Worm (Caenorhabditis elegans) whole organism, L2 larva: ENCODE results near the gene Y41E3.13.

Experiments
- C34F6.9 ChIP-seq: fragments of 150-350 bp; optimal IDR thresholded peaks from 2 replicates; lab custom pipeline; 2014; ENCODE audit warnings: missing biosample characterization, missing genetic modification characterization
- F13H6.1 ChIP-seq: sonication (generic microtip); optimal IDR thresholded peaks from 2 replicates; lab custom pipeline; 2016; ENCODE audit warnings: missing genetic modification characterization, missing compliant biosample characterization
- R02D3.7 ChIP-seq: fragments of 150-350 bp; optimal IDR thresholded peaks from 2 replicates; lab custom pipeline; 2014; ENCODE audit warnings: missing biosample characterization, missing genetic modification characterization
- Y55F3AM.14 ChIP-seq: fragments of 200-800 bp; sonication (Bioruptor generic); optimal IDR thresholded peaks from 2 replicates; lab custom pipeline; 2018; ENCODE audit warnings: mild to moderate bottlenecking, missing genetic modification characterization, missing compliant biosample characterization
- ZK546.5 ChIP-seq: sonication (generic microtip); optimal IDR thresholded peaks from 2 replicates; lab custom pipeline; 2017; ENCODE audit warnings: missing biosample characterization, missing genetic modification characterization
- alr-1 ChIP-seq: fragments of 150-350 bp; optimal IDR thresholded peaks from 2 replicates; lab custom pipeline; 2014; ENCODE audit warnings: missing biosample characterization, missing genetic modification characterization
- aly-2 ChIP-seq: fragments of 150-350 bp; optimal IDR thresholded peaks from 2 replicates; lab custom pipeline; 2014; ENCODE audit warnings: missing biosample characterization, missing genetic modification characterization
- ama-1 ChIP-seq: fragments of 150-350 bp; optimal IDR thresholded peaks from 2 replicates; lab custom pipeline; 2018; ENCODE audit warnings: inconsistent platforms
- blmp-1 ChIP-seq: sonication (generic microtip); optimal IDR thresholded peaks from 2 replicates; lab custom pipeline; 2017; ENCODE audit warnings: missing genetic modification characterization, mild to moderate bottlenecking, missing compliant biosample characterization, antibody characterized with exemption, moderate library complexity; ENCODE audit not compliant: insufficient read depth
- ceh-16 ChIP-seq: fragments of 150-350 bp; optimal IDR thresholded peaks from 2 replicates; lab custom pipeline; 2014; ENCODE audit warnings: missing biosample characterization, missing genetic modification characterization
- ceh-82 ChIP-seq: fragments of 150-350 bp; optimal IDR thresholded peaks from 2 replicates; lab custom pipeline; 2014; ENCODE audit warnings: missing biosample characterization, missing genetic modification characterization
- crh-2 ChIP-seq: sonication (generic microtip); optimal IDR thresholded peaks from 2 replicates; lab custom pipeline; 2017; ENCODE audit warnings: missing biosample characterization, missing genetic modification characterization
- dmd-4 ChIP-seq: sonication (generic microtip); optimal IDR thresholded peaks from 2 replicates; lab custom pipeline; 2017; ENCODE audit warnings: missing biosample characterization, missing genetic modification characterization
- egl-27 ChIP-seq: sonication (generic microtip); optimal IDR thresholded peaks from 3 replicates; lab custom pipeline; 2017; ENCODE audit warnings: missing biosample characterization, missing genetic modification reagents, missing genetic modification characterization
- elt-1 ChIP-seq: fragments of 150-350 bp; optimal IDR thresholded peaks from 2 replicates; lab custom pipeline; 2014; ENCODE audit warnings: missing biosample characterization, missing genetic modification characterization
- elt-3 ChIP-seq: sonication (generic microtip); optimal IDR thresholded peaks from 2 replicates; lab custom pipeline; 2017; ENCODE audit warnings: missing biosample characterization, missing genetic modification characterization
- fos-1 ChIP-seq: fragments of 150-350 bp; optimal IDR thresholded peaks from 2 replicates; lab custom pipeline; 2014; ENCODE audit warnings: missing biosample characterization, missing genetic modification characterization
- gmeb-1 ChIP-seq: fragments of 150-350 bp; optimal IDR thresholded peaks from 2 replicates; lab custom pipeline; 2014; ENCODE audit warnings: missing biosample characterization, missing genetic modification characterization
- lin-11 ChIP-seq: fragments of 150-350 bp; sonication (generic microtip); optimal IDR thresholded peaks from 2 replicates; lab custom pipeline; 2014; ENCODE audit warnings: missing biosample characterization, missing genetic modification characterization, inconsistent platforms, mixed read lengths
- lin-13 ChIP-seq: fragments of 150-350 bp; optimal IDR thresholded peaks from 2 replicates; lab custom pipeline; 2014; ENCODE audit warnings: missing biosample characterization, missing genetic modification reagents, missing genetic modification characterization
- lin-39 ChIP-seq: fragments of 150-350 bp; optimal IDR thresholded peaks from 2 replicates; lab custom pipeline; 2014; ENCODE audit warnings: missing biosample characterization, missing genetic modification reagents, missing genetic modification characterization
- lsy-2 ChIP-seq, 2 experiments: fragments of 150-350 bp in 1 of 2; sonication (generic microtip) in 1 of 2; optimal IDR thresholded peaks; 2 replicates each; lab custom pipeline; 2014 to 2017; ENCODE audit warnings: missing biosample characterization in 2 of 2, missing genetic modification characterization in 2 of 2
- mab-5 ChIP-seq: fragments of 150-350 bp; optimal IDR thresholded peaks from 2 replicates; lab custom pipeline; 2014; ENCODE audit warnings: missing biosample characterization, missing genetic modification characterization
- mbf-1 ChIP-seq: sonication (generic microtip); optimal IDR thresholded peaks from 2 replicates; lab custom pipeline; 2017; ENCODE audit warnings: missing biosample characterization, missing genetic modification characterization
- mdl-1 ChIP-seq, 2 experiments: fragments of 150-350 bp in 1 of 2; sonication (generic microtip) in 1 of 2; optimal IDR thresholded peaks; 2 replicates each; lab custom pipeline; 2017; ENCODE audit warnings: missing biosample characterization in 2 of 2, missing genetic modification characterization in 2 of 2
- nhr-10 ChIP-seq: sonication (generic microtip); optimal IDR thresholded peaks from 2 replicates; lab custom pipeline; 2017; ENCODE audit warnings: missing biosample characterization, missing genetic modification characterization
- nhr-11 ChIP-seq: fragments of 150-350 bp; optimal IDR thresholded peaks from 2 replicates; lab custom pipeline; 2014; ENCODE audit warnings: missing biosample characterization, missing genetic modification characterization
- nhr-12 ChIP-seq: fragments of 150-350 bp; optimal IDR thresholded peaks from 2 replicates; lab custom pipeline; 2014; ENCODE audit warnings: missing biosample characterization, missing genetic modification characterization
- nhr-129 ChIP-seq: fragments of 150-350 bp; optimal IDR thresholded peaks from 2 replicates; lab custom pipeline; 2014; ENCODE audit warnings: missing biosample characterization, missing genetic modification characterization
- nhr-21 ChIP-seq: fragments of 150-350 bp; optimal IDR thresholded peaks from 2 replicates; lab custom pipeline; 2014; ENCODE audit warnings: missing biosample characterization, missing genetic modification characterization
- nhr-23 ChIP-seq: fragments of 150-350 bp; optimal IDR thresholded peaks from 2 replicates; lab custom pipeline; 2014; ENCODE audit warnings: missing biosample characterization, missing genetic modification reagents, missing genetic modification characterization
- nhr-237 ChIP-seq: fragments of 150-350 bp; optimal IDR thresholded peaks from 2 replicates; lab custom pipeline; 2014; ENCODE audit warnings: missing biosample characterization, missing genetic modification characterization
- nhr-25 ChIP-seq: fragments of 150-350 bp; sonication (generic microtip); optimal IDR thresholded peaks from 3 replicates; lab custom pipeline; 2014; ENCODE audit warnings: missing biosample characterization, missing genetic modification characterization
- nhr-6 ChIP-seq: fragments of 150-350 bp; optimal IDR thresholded peaks from 2 replicates; lab custom pipeline; 2014; ENCODE audit warnings: missing biosample characterization, missing genetic modification characterization
- nhr-77 ChIP-seq: fragments of 150-350 bp; optimal IDR thresholded peaks from 2 replicates; lab custom pipeline; 2014; ENCODE audit warnings: missing biosample characterization, missing genetic modification characterization
- peb-1 ChIP-seq: fragments of 150-350 bp; optimal IDR thresholded peaks from 2 replicates; lab custom pipeline; 2014; ENCODE audit warnings: missing biosample characterization, missing genetic modification characterization
- sem-4 ChIP-seq: fragments of 150-350 bp; optimal IDR thresholded peaks from 2 replicates; lab custom pipeline; 2014; ENCODE audit warnings: missing biosample characterization, missing genetic modification reagents, missing genetic modification characterization
- skn-1 ChIP-seq: sonication (generic microtip); optimal IDR thresholded peaks from 2 replicates; lab custom pipeline; 2017; ENCODE audit warnings: missing biosample characterization, missing genetic modification characterization
- sma-3 ChIP-seq: sonication (generic microtip); optimal IDR thresholded peaks from 2 replicates; lab custom pipeline; 2016; ENCODE audit warnings: missing genetic modification reagents, missing genetic modification characterization, missing compliant biosample characterization
- sma-9 ChIP-seq, 2 experiments: fragments of 150-350 bp in 1 of 2; sonication (generic microtip) in 1 of 2; optimal IDR thresholded peaks; 2 replicates each; lab custom pipeline; 2014 to 2016; ENCODE audit warnings: missing genetic modification characterization in 2 of 2, mild to moderate bottlenecking in 1 of 2, missing biosample characterization in 1 of 2, missing compliant biosample characterization in 1 of 2, missing genetic modification reagents in 1 of 2, moderate library complexity in 1 of 2
- snpc-4 ChIP-seq: fragments of 150-350 bp; optimal IDR thresholded peaks from 2 replicates; lab custom pipeline; 2014; ENCODE audit warnings: missing biosample characterization, missing genetic modification characterization
- unc-39 ChIP-seq: fragments of 150-350 bp; optimal IDR thresholded peaks from 2 replicates; lab custom pipeline; 2014; ENCODE audit warnings: missing biosample characterization, missing genetic modification characterization
- unc-55 ChIP-seq: fragments of 150-350 bp; sonication (generic microtip); optimal IDR thresholded peaks from 3 replicates; lab custom pipeline; 2014; ENCODE audit warnings: missing biosample characterization, missing genetic modification reagents, missing genetic modification characterization
- unc-62 ChIP-seq: fragments of 150-350 bp; optimal IDR thresholded peaks from 2 replicates; lab custom pipeline; 2014; ENCODE audit warnings: missing biosample characterization, missing genetic modification reagents, missing genetic modification characterization
- zag-1 ChIP-seq: fragments of 150-350 bp; optimal IDR thresholded peaks from 2 replicates; lab custom pipeline; 2014; ENCODE audit warnings: missing biosample characterization, missing genetic modification characterization
- ztf-1 ChIP-seq: fragments of 200-800 bp; sonication (Bioruptor generic); conservative IDR thresholded peaks from 2 replicates; pipeline ENCODE4 v1.3.6; 2022; ENCODE audit warnings: missing genetic modification characterization, missing compliant biosample characterization
- ztf-11 ChIP-seq: sonication (generic microtip); optimal IDR thresholded peaks from 2 replicates; lab custom pipeline; 2017; ENCODE audit warnings: missing biosample characterization, missing genetic modification characterization
- ztf-4 ChIP-seq: fragments of 150-350 bp; optimal IDR thresholded peaks from 2 replicates; lab custom pipeline; 2014; ENCODE audit warnings: missing biosample characterization, missing genetic modification characterization

Y41E3.13 gene

ce11 chrIV:15037492-15037891 lies 20.6 kb upstream of the Y41E3.13 start:
- TF ChIP-seq lsy-2 (tag; optimal IDR thresholded peaks at IDR 0.05; lab: Kevin White, UChicago) (no peak), nhr-12 (tag; lab: Kevin White, UChicago) (no peak), C34F6.9 (tag; lab: Kevin White, UChicago) (no peak), elt-3 (tag; lab: Kevin White, UChicago) (no peak), ztf-1 (GFP tag; lab: Robert Waterston, UW) (no peak), snpc-4 (no peak), ZK546.5 (tag; lab: Kevin White, UChicago) (no peak), ceh-82 (tag; lab: Kevin White, UChicago) (no peak), aly-2 (tag; lab: Kevin White, UChicago) (no peak), nhr-6 (no peak), sma-9 (GFP tag; optimal IDR thresholded peaks at IDR 0.05; lab: Kevin White, UChicago) (no peak), sma-9 (tag; optimal IDR thresholded peaks at IDR 0.05; lab: Kevin White, UChicago) (no peak), mbf-1 (no peak), dmd-4 (no peak), Y55F3AM.14 (GFP tag; lab: Kevin White, UChicago) (no peak), peb-1 (no peak), lin-11 (tag; lab: Kevin White, UChicago) (no peak)

ce11 chrIV:15038821-15039220 lies 19.3 kb upstream of the Y41E3.13 start:
- no peak for TF ChIP-seq nhr-6

ce11 chrIV:15039477-15039876 lies 18.6 kb upstream of the Y41E3.13 start, which contains the start of gene hrpu-1:
TSS of gene hrpu-1 (plus strand) at chrIV:15039616.
- TF ChIP-seq fos-1 (tag; lab: Kevin White, UChicago) (peak; percentile 44), skn-1 (no peak), mab-5 (tag; lab: Kevin White, UChicago) (peak; percentile 10), nhr-77 (tag; lab: Kevin White, UChicago) (no peak), ztf-11 (tag; lab: Kevin White, UChicago) (no peak), lin-39 (no peak), nhr-25 (tag; lab: Kevin White, UChicago) (peak; percentile 81), nhr-237 (tag; lab: Kevin White, UChicago) (no peak), nhr-23 (tag; lab: Kevin White, UChicago) (no peak), ceh-16 (no peak), ztf-1 (GFP tag; lab: Robert Waterston, UW) (no peak), egl-27 (no peak), peb-1 (no peak), unc-62 (GFP tag; lab: Kevin White, UChicago) (no peak), ceh-82 (tag; lab: Kevin White, UChicago) (no peak), sem-4 (tag; lab: Kevin White, UChicago) (peak; percentile 7), nhr-11 (tag; lab: Kevin White, UChicago) (no peak), nhr-21 (tag; lab: Kevin White, UChicago) (peak; percentile 71), ama-1 (lab: Kevin White, UChicago) (peak; percentile 46), elt-3 (tag; lab: Kevin White, UChicago) (no peak), zag-1 (tag; lab: Kevin White, UChicago) (peak; percentile 47), ztf-4 (peak; percentile 65), lsy-2 (tag; optimal IDR thresholded peaks at IDR 0.05; lab: Kevin White, UChicago) (peak; percentile 86 to 90), R02D3.7 (tag; lab: Kevin White, UChicago) (no peak), snpc-4 (peak; percentile 53), nhr-6 (peak; percentile 12), alr-1 (tag; lab: Kevin White, UChicago) (no peak), nhr-12 (tag; lab: Kevin White, UChicago) (no peak), ZK546.5 (tag; lab: Kevin White, UChicago) (no peak), C34F6.9 (tag; lab: Kevin White, UChicago) (peak; percentile 95), mbf-1 (no peak), nhr-10 (tag; lab: Kevin White, UChicago) (no peak), aly-2 (tag; lab: Kevin White, UChicago) (no peak), blmp-1 (tag; lab: Kevin White, UChicago) (no peak), elt-1 (tag; lab: Kevin White, UChicago) (no peak), mdl-1 (tag; optimal IDR thresholded peaks at IDR 0.05; lab: Kevin White, UChicago) (no peak), crh-2 (tag; lab: Kevin White, UChicago) (peak; percentile 81), Y55F3AM.14 (GFP tag; lab: Kevin White, UChicago) (no peak), gmeb-1 (tag; lab: Kevin White, UChicago) (peak; percentile 94), unc-55 (GFP tag; lab: Kevin White, UChicago) (peak; percentile 81), dmd-4 (no peak), sma-9 (GFP tag; optimal IDR thresholded peaks at IDR 0.05; lab: Kevin White, UChicago) (peak; percentile 64), sma-9 (tag; optimal IDR thresholded peaks at IDR 0.05; lab: Kevin White, UChicago) (no peak), F13H6.1 (tag; lab: Kevin White, UChicago) (peak; percentile 63), nhr-129 (tag; lab: Kevin White, UChicago) (peak; percentile 96), unc-39 (tag; lab: Kevin White, UChicago) (no peak), sma-3 (peak; percentile 57), lin-13 (GFP tag; lab: Kevin White, UChicago) (peak; percentile 84), lin-11 (tag; lab: Kevin White, UChicago) (peak; percentile 55)
- TF ChIP-seq, all 48 proteins: peak for 21
